Worm (Caenorhabditis elegans): ENCODE measurements around the gene srg-34.

The srg-34 gene

ce11 chrV:18575084-18575483 lies 10.4 kb upstream of the srg-34 start:
- TF ChIP-seq unc-62 (GFP tag; optimal IDR thresholded peaks at IDR 0.05) (no peak), lsy-2 (tag; optimal IDR thresholded peaks at IDR 0.05) (no peak), mls-2 (tag; optimal IDR thresholded peaks at IDR 0.05) (no peak), M03D4.4 (tag; optimal IDR thresholded peaks at IDR 0.05) (no peak), flh-1 (GFP tag; optimal IDR thresholded peaks at IDR 0.05) (no peak), sem-2 (GFP tag; optimal IDR thresholded peaks at IDR 0.05) (no peak)

ce11 chrV:18573199-18573598 lies 8.5 kb upstream of the srg-34 start:
- TF ChIP-seq tbx-8 (GFP tag; optimal IDR thresholded peaks at IDR 0.05) = no peak
- TF ChIP-seq pha-4 (tag; optimal IDR thresholded peaks at IDR 0.05) = no peak
- TF ChIP-seq drap-1 (GFP tag; optimal IDR thresholded peaks at IDR 0.05) = peak; percentile 77
- no peak for TF ChIP-seq unc-39 (tag; optimal IDR thresholded peaks at IDR 0.05)
- no peak for TF ChIP-seq ztf-11 (tag; optimal IDR thresholded peaks at IDR 0.05)
- no peak for TF ChIP-seq ham-2 (GFP tag; optimal IDR thresholded peaks at IDR 0.05)
- TF ChIP-seq lsy-2 (tag; optimal IDR thresholded peaks at IDR 0.05) = peak; percentile 16

ce11 chrV:18571533-18571932 lies 6.8 kb upstream of the srg-34 start, which contains the start of gene Y51A2D.21:
Y51A2D.21 (plus strand) TSS chrV:18571833.
- TF ChIP-seq ham-2 (GFP tag; optimal IDR thresholded peaks at IDR 0.05) (no peak), unc-62 (GFP tag; optimal IDR thresholded peaks at IDR 0.05) (no peak), ceh-83 (GFP tag; optimal IDR thresholded peaks at IDR 0.05) (no peak), sptf-1 (tag; optimal IDR thresholded peaks at IDR 0.05) (no peak), nhr-2 (tag; optimal IDR thresholded peaks at IDR 0.05) (no peak), unc-39 (tag; optimal IDR thresholded peaks at IDR 0.05) (no peak), elt-1 (tag; optimal IDR thresholded peaks at IDR 0.05; ENCODE audit: borderline replicate concordance, insufficient read depth) (no peak), zip-8 (tag; optimal IDR thresholded peaks at IDR 0.05) (no peak), elt-3 (tag; optimal IDR thresholded peaks at IDR 0.05) (no peak), nhr-28 (tag; optimal IDR thresholded peaks at IDR 0.05) (no peak), pha-4 (tag; optimal IDR thresholded peaks at IDR 0.05) (no peak), lsy-2 (tag; optimal IDR thresholded peaks at IDR 0.05) (no peak)

ce11 chrV:18569445-18569844 lies 4.8 kb upstream of the srg-34 start:
- no peak for TF ChIP-seq sptf-1 (tag; optimal IDR thresholded peaks at IDR 0.05)
- TF ChIP-seq nhr-76 (tag; optimal IDR thresholded peaks at IDR 0.05) = no peak

ce11 chrV:18565621-18566020 lies 935 bp upstream of the srg-34 start:
- no peak for TF ChIP-seq unc-39 (tag; optimal IDR thresholded peaks at IDR 0.05)
- TF ChIP-seq ham-2 (GFP tag; optimal IDR thresholded peaks at IDR 0.05) = peak; percentile 43
- no peak for TF ChIP-seq nhr-237 (tag; optimal IDR thresholded peaks at IDR 0.05)
- TF ChIP-seq sptf-1 (tag; optimal IDR thresholded peaks at IDR 0.05) = peak; percentile 10

- no peak for TF ChIP-seq lsy-2 (tag; optimal IDR thresholded peaks at IDR 0.05)
- TF ChIP-seq ces-1 (GFP tag; optimal IDR thresholded peaks at IDR 0.05) = no peak
- TF ChIP-seq elt-1 (tag; optimal IDR thresholded peaks at IDR 0.05; ENCODE audit: borderline replicate concordance, insufficient read depth) = no peak
- TF ChIP-seq ztf-11 (tag; optimal IDR thresholded peaks at IDR 0.05) = no peak
- no peak for TF ChIP-seq lin-32 (GFP tag; optimal IDR thresholded peaks at IDR 0.05)
- TF ChIP-seq ham-2 (GFP tag; optimal IDR thresholded peaks at IDR 0.05) = no peak
- TF ChIP-seq ceh-39 (tag; optimal IDR thresholded peaks at IDR 0.05) = no peak
- TF ChIP-seq elt-3 (tag; optimal IDR thresholded peaks at IDR 0.05) = no peak
- no peak for TF ChIP-seq pha-4 (tag; optimal IDR thresholded peaks at IDR 0.05)
- no peak for TF ChIP-seq bed-3 (GFP tag; optimal IDR thresholded peaks at IDR 0.05)
- TF ChIP-seq ceh-43 (GFP tag; optimal IDR thresholded peaks at IDR 0.05) = no peak
- no peak for TF ChIP-seq cnd-1 (tag; optimal IDR thresholded peaks at IDR 0.05)
- TF ChIP-seq sptf-1 (tag; optimal IDR thresholded peaks at IDR 0.05) = no peak
- TF ChIP-seq unc-120 (tag; optimal IDR thresholded peaks at IDR 0.05; ENCODE audit: poor library complexity, severe bottlenecking) = no peak
- TF ChIP-seq ceh-83 (GFP tag; optimal IDR thresholded peaks at IDR 0.05) = no peak
These were observed 3.7 kb downstream of the srg-34 start for ce11 chrV:18560944-18561343.

- TF ChIP-seq nhr-76 (tag; optimal IDR thresholded peaks at IDR 0.05) = no peak
- no peak for TF ChIP-seq sem-2 (GFP tag; optimal IDR thresholded peaks at IDR 0.05)
- TF ChIP-seq flh-1 (GFP tag; optimal IDR thresholded peaks at IDR 0.05) = no peak
- TF ChIP-seq ceh-83 (GFP tag; optimal IDR thresholded peaks at IDR 0.05) = no peak
- no peak for TF ChIP-seq elt-1 (tag; optimal IDR thresholded peaks at IDR 0.05; ENCODE audit: borderline replicate concordance, insufficient read depth)
- TF ChIP-seq nhr-237 (tag; optimal IDR thresholded peaks at IDR 0.05) = no peak
- TF ChIP-seq cnd-1 (tag; optimal IDR thresholded peaks at IDR 0.05) = no peak
- TF ChIP-seq hlh-1 (tag; optimal IDR thresholded peaks at IDR 0.05) = no peak
- no peak for TF ChIP-seq lin-32 (GFP tag; optimal IDR thresholded peaks at IDR 0.05)
- no peak for TF ChIP-seq unc-62 (GFP tag; optimal IDR thresholded peaks at IDR 0.05)
These were observed 4.5 kb downstream of the srg-34 start, which contains the start of gene ttr-26 for ce11 chrV:18560188-18560587. ttr-26 (minus strand) TSS chrV:18560288.

Measured in whole organism, mixed stage, embryonic.